Fruit fly (Drosophila melanogaster): ENCODE results near the gene Bug22.

- TF ChIP-seq CG8478 (optimal IDR thresholded peaks at IDR 0.05) (no peak), CTCF (optimal IDR thresholded peaks at IDR 0.05) (no peak)
Observed at dm6 chr2L:10452296-10452695, 21.6 kb upstream of the Bug22 start, which contains the start of gene ppk10.
